Fruit fly (Drosophila melanogaster) whole organism, wandering third instar larva: Measurements from ENCODE around the gene Lcp65Ag1.

ENCODE experiments used
- Abd-B ChIP-seq: fragments of >200 bp; optimal IDR thresholded peaks from 2 replicates; lab custom pipeline; 2017; ENCODE audit warnings: missing biosample characterization, missing genetic modification characterization
- CG32264 ChIP-seq: fragments of 200-800 bp; sonication (Bioruptor generic); optimal IDR thresholded peaks from 2 replicates; lab custom pipeline; 2016; ENCODE audit warnings: missing biosample characterization, missing genetic modification characterization
- CG9705 ChIP-seq: fragments of 200-800 bp; sonication (Bioruptor generic); optimal IDR thresholded peaks from 2 replicates; lab custom pipeline; 2018; ENCODE audit warnings: missing biosample characterization, mild to moderate bottlenecking, missing genetic modification characterization
- Dfd ChIP-seq: fragments of >200 bp; optimal IDR thresholded peaks from 2 replicates; lab custom pipeline; 2017; ENCODE audit warnings: missing biosample characterization, missing genetic modification characterization
- Dif ChIP-seq: fragments of 200-275, 200-300 bp; sonication (Bioruptor generic); optimal IDR thresholded peaks from 2 replicates; lab custom pipeline; 2018; ENCODE audit warnings: missing biosample characterization, missing genetic modification characterization; ENCODE audit not compliant: partially characterized antibody
- GATAd ChIP-seq: sonication (Bioruptor generic); optimal IDR thresholded peaks from 2 replicates; lab custom pipeline; 2016; ENCODE audit warnings: missing biosample characterization, missing genetic modification characterization
- HLH106 ChIP-seq: fragments of 200-800 bp; optimal IDR thresholded peaks from 3 replicates; lab custom pipeline; 2019; ENCODE audit warnings: missing biosample characterization, mild to moderate bottlenecking, missing genetic modification characterization, moderate library complexity
- Hnf4 ChIP-seq: fragments of 200-800 bp; sonication (Bioruptor generic); optimal IDR thresholded peaks from 2 replicates; lab custom pipeline; 2016; ENCODE audit warnings: missing biosample characterization, mild to moderate bottlenecking, missing genetic modification characterization
- Hr78 ChIP-seq: fragments of >200 bp; optimal IDR thresholded peaks from 2 replicates; lab custom pipeline; 2017; ENCODE audit warnings: missing biosample characterization, missing genetic modification characterization
- Hr83 ChIP-seq: fragments of 200-300 bp; sonication (Bioruptor generic); optimal IDR thresholded peaks from 2 replicates; lab custom pipeline; 2016; ENCODE audit warnings: missing biosample characterization, mild to moderate bottlenecking, missing genetic modification characterization, moderate library complexity; ENCODE audit not compliant: poor library complexity, severe bottlenecking
- Mio ChIP-seq: sonication (Bioruptor generic); optimal IDR thresholded peaks from 2 replicates; lab custom pipeline; 2016; ENCODE audit warnings: missing biosample characterization, missing genetic modification characterization
- Myc ChIP-seq: fragments of >200 bp; optimal IDR thresholded peaks from 2 replicates; lab custom pipeline; 2017
- N ChIP-seq: fragments of >200 bp; optimal IDR thresholded peaks from 2 replicates; lab custom pipeline; 2018; ENCODE audit warnings: missing biosample characterization, missing external identifiers, missing genetic modification characterization
- OdsH ChIP-seq: fragments of 200-800 bp; sonication (Bioruptor generic); optimal IDR thresholded peaks from 2 replicates; lab custom pipeline; 2016; ENCODE audit warnings: missing biosample characterization, mild to moderate bottlenecking, missing genetic modification characterization
- Rel ChIP-seq, 2 experiments: fragments of 200-800 bp; sonication (Bioruptor generic) in 1 of 2; optimal IDR thresholded peaks; 2 replicates in 1 of 2; 3 replicates in 1 of 2; lab custom pipeline; 2016 to 2019; ENCODE audit warnings: mild to moderate bottlenecking in 2 of 2, missing biosample characterization in 2 of 2, missing genetic modification characterization in 2 of 2, moderate library complexity in 1 of 2
- Sp1 ChIP-seq: fragments of 200-800 bp; sonication (Bioruptor generic); optimal IDR thresholded peaks from 3 replicates; lab custom pipeline; 2019; ENCODE audit warnings: missing biosample characterization, mild to moderate bottlenecking, missing genetic modification characterization, moderate library complexity
- Vsx2 ChIP-seq: fragments of 200-300, 225-300 bp; sonication (Bioruptor generic); optimal IDR thresholded peaks from 2 replicates; lab custom pipeline; 2018; ENCODE audit warnings: missing biosample characterization, missing genetic modification characterization; ENCODE audit not compliant: partially characterized antibody
- brk ChIP-seq: fragments of 200-800 bp; sonication (Bioruptor generic); optimal IDR thresholded peaks from 2 replicates; lab custom pipeline; 2016; ENCODE audit warnings: missing biosample characterization, mild to moderate bottlenecking, missing genetic modification characterization
- dl ChIP-seq, 2 experiments: fragments of 175-275, 200-275 bp in 1 of 2; fragments of 200-275 bp in 1 of 2; sonication (Bioruptor generic); optimal IDR thresholded peaks; lab custom pipeline; 2018; ENCODE audit warnings: mild to moderate bottlenecking in 2 of 2, missing biosample characterization in 2 of 2, missing genetic modification characterization in 2 of 2, moderate library complexity in 2 of 2; ENCODE audit not compliant: partially characterized antibody in 2 of 2, insufficient read depth in 1 of 2
- ey ChIP-seq: fragments of 200-800 bp; sonication (Bioruptor generic); optimal IDR thresholded peaks from 2 replicates; lab custom pipeline; 2016; ENCODE audit warnings: missing biosample characterization, missing genetic modification characterization
- foxo ChIP-seq, 2 experiments: fragments of 200-800 bp; sonication (Bioruptor generic); optimal IDR thresholded peaks; 2 replicates in 1 of 2; 3 replicates in 1 of 2; lab custom pipeline; 2016 to 2017; ENCODE audit warnings: missing biosample characterization in 2 of 2, missing genetic modification characterization in 2 of 2
- fru ChIP-seq: fragments of 200-800 bp; sonication (Bioruptor generic); optimal IDR thresholded peaks from 3 replicates; lab custom pipeline; 2016; ENCODE audit warnings: missing biosample characterization, mild to moderate bottlenecking, missing genetic modification characterization
- h ChIP-seq: fragments of 200-800 bp; sonication (Bioruptor generic); optimal IDR thresholded peaks from 3 replicates; lab custom pipeline; 2016; ENCODE audit warnings: missing biosample characterization, mild to moderate bottlenecking, missing genetic modification characterization
- jim ChIP-seq: fragments of 175-275, 200-325 bp; sonication (Bioruptor generic); optimal IDR thresholded peaks from 2 replicates; lab custom pipeline; 2016; ENCODE audit warnings: missing biosample characterization, mild to moderate bottlenecking, missing genetic modification characterization
- lola ChIP-seq: fragments of >200 bp; optimal IDR thresholded peaks from 2 replicates; lab custom pipeline; 2017; ENCODE audit warnings: missing biosample characterization, missing genetic modification characterization
- pan ChIP-seq: fragments of >200 bp; optimal IDR thresholded peaks from 2 replicates; lab custom pipeline; 2017
- psq ChIP-seq: fragments of 200-800 bp; sonication (Bioruptor generic); optimal IDR thresholded peaks from 3 replicates; lab custom pipeline; 2017; ENCODE audit warnings: missing biosample characterization, mild to moderate bottlenecking, missing genetic modification characterization, moderate library complexity
- rgr ChIP-seq: fragments of 200-800 bp; sonication (Bioruptor generic); optimal IDR thresholded peaks from 3 replicates; lab custom pipeline; 2016; ENCODE audit warnings: missing biosample characterization, mild to moderate bottlenecking, missing genetic modification characterization
- usp ChIP-seq: fragments of >200 bp; optimal IDR thresholded peaks from 2 replicates; lab custom pipeline; 2017; ENCODE audit warnings: missing biosample characterization, missing genetic modification characterization
- woc ChIP-seq: sonication (Bioruptor generic); optimal IDR thresholded peaks from 2 replicates; lab custom pipeline; 2016; ENCODE audit warnings: missing biosample characterization, mild to moderate bottlenecking, missing genetic modification characterization

Gene Lcp65Ag1

dm6 chr3L:6093213-6093612 lies 41.9 kb downstream of the Lcp65Ag1 start, which contains the start of gene CG10469:
Gene CG10469, minus strand, starts transcription at chr3L:6093313.
- TF ChIP-seq Mio (GFP tag; lab: Kevin White, UChicago) (no peak), Hnf4 (GFP tag; lab: Kevin White, UChicago) (no peak), fru (GFP tag; lab: Kevin White, UChicago) (no peak), Dif (GFP tag; lab: Kevin White, UChicago) (no peak), Hr78 (GFP tag; lab: Kevin White, UChicago) (no peak), pan (lab: Kevin White, UChicago) (no peak), woc (GFP tag; lab: Kevin White, UChicago) (no peak), Dfd (no peak)

dm6 chr3L:6085988-6086387 lies 49.1 kb downstream of the Lcp65Ag1 start:
- no peak for TF ChIP-seq dl (GFP tag; optimal IDR thresholded peaks at IDR 0.05; lab: Kevin White, UChicago; ENCODE audit: insufficient read depth in 1 of 2, partially characterized antibody in 2 of 2)
- TF ChIP-seq foxo (GFP tag; optimal IDR thresholded peaks at IDR 0.05; lab: Kevin White, UChicago), result peak in 1 of 2 experiments; percentile 0
- TF ChIP-seq Myc (lab: Kevin White, UChicago), result no peak
- TF ChIP-seq, all 38 proteins: peak for 1

dm6 chr3L:6085157-6085556 lies 49.9 kb downstream of the Lcp65Ag1 start:
- TF ChIP-seq foxo (GFP tag; optimal IDR thresholded peaks at IDR 0.05; lab: Kevin White, UChicago) (peak in 1 of 2 experiments; percentile 24), GATAd (GFP tag; lab: Kevin White, UChicago) (no peak), h (GFP tag; lab: Kevin White, UChicago) (peak; percentile 21), Sp1 (GFP tag; lab: Kevin White, UChicago) (peak; percentile 32), Rel (GFP tag; optimal IDR thresholded peaks at IDR 0.05; lab: Kevin White, UChicago) (no peak), Rel (tag; optimal IDR thresholded peaks at IDR 0.05; lab: Kevin White, UChicago) (no peak), dl (GFP tag; optimal IDR thresholded peaks at IDR 0.05; lab: Kevin White, UChicago; ENCODE audit: insufficient read depth in 1 of 2, partially characterized antibody in 2 of 2) (no peak), Hr83 (no peak), OdsH (GFP tag; lab: Kevin White, UChicago) (peak; percentile 23), Myc (lab: Kevin White, UChicago) (no peak), lola (GFP tag; lab: Kevin White, UChicago) (no peak), jim (no peak), fru (GFP tag; lab: Kevin White, UChicago) (no peak), Hnf4 (GFP tag; lab: Kevin White, UChicago) (no peak), ey (GFP tag; lab: Kevin White, UChicago) (no peak), HLH106 (tag; lab: Kevin White, UChicago) (peak; percentile 30), CG9705 (GFP tag; lab: Kevin White, UChicago) (no peak), Hr78 (GFP tag; lab: Kevin White, UChicago) (no peak), N (GFP tag; lab: Kevin White, UChicago) (no peak), usp (GFP tag; lab: Kevin White, UChicago) (no peak), Abd-B (GFP tag; lab: Kevin White, UChicago) (no peak), brk (GFP tag; lab: Kevin White, UChicago) (no peak), psq (peak; percentile 42), CG32264 (GFP tag; lab: Kevin White, UChicago) (no peak), rgr (peak; percentile 30), pan (lab: Kevin White, UChicago) (no peak), Vsx2 (GFP tag; lab: Kevin White, UChicago) (no peak)
